Fruit fly (Drosophila melanogaster): ENCODE results near the gene pns.

- TF ChIP-seq CG9437 (GFP tag; optimal IDR thresholded peaks at IDR 0.05) (no peak), CrebB (tag; optimal IDR thresholded peaks at IDR 0.05) (peak; percentile 37), CG6791 (GFP tag; IDR thresholded peaks at IDR 0.05; ENCODE audit: partially characterized antibody) (peak; percentile 86), unpg (GFP tag; optimal IDR thresholded peaks at IDR 0.05) (no peak), Sox102F (GFP tag; optimal IDR thresholded peaks at IDR 0.05) (no peak), CG3281 (GFP tag; optimal IDR thresholded peaks at IDR 0.05) (no peak), Trl (optimal IDR thresholded peaks at IDR 0.05) (no peak), Trl (GFP tag; optimal IDR thresholded peaks at IDR 0.05) (no peak), Dp (GFP tag; optimal IDR thresholded peaks at IDR 0.05) (peak; percentile 79), Chrac-16 (GFP tag; optimal IDR thresholded peaks at IDR 0.05) (no peak), CG34376 (GFP tag; optimal IDR thresholded peaks at IDR 0.05) (peak; percentile 35), phol (tag; optimal IDR thresholded peaks at IDR 0.05) (peak; percentile 91), CG8478 (optimal IDR thresholded peaks at IDR 0.05) (no peak), CG43689 (GFP tag; IDR thresholded peaks at IDR 0.05) (no peak), Max (GFP tag; optimal IDR thresholded peaks at IDR 0.05) (no peak)
Observed at dm6 chr3L:1502086-1502893, 34.6 kb upstream of the pns start, which contains the start of the genes hfp and Psa.

Data from whole organism, embryonic.